Fruit fly (Drosophila melanogaster): Measurements from ENCODE around the gene CG15803.

CG15803 gene

DNA sequence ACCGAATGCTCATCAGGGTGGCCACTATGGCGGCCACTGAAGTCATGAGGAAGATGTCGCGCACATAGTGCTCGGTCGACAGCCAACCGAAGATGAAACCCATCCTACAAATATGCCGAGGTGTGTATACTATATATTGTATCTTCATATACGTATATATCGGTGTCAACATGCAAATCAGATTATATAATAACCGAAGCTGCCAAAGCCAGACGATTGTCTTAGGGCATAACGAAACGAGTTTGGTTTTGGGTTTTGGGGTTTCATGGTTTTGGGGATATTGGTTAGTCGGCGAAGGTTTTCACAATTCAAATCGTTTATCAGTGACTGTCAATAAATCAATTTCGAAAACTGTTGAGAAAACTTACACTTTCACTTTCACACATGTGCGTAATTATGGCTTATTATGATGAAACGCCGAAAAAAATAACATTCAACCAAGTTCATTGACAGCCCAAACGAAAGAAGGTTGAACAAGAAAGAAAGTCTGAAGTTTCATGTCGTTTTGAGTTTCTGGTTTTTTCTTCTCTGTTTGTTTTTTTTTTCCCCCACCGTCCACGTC is 19.8 kb upstream of the CG15803 start:
- peak; percentile 28 for TF ChIP-seq Eip78C (GFP tag)
- TF ChIP-seq Blimp-1 (GFP tag; optimal IDR thresholded peaks at IDR 0.05), result peak; percentile 73
- no peak for TF ChIP-seq CG4318 (GFP tag; optimal IDR thresholded peaks at IDR 0.05)
- no peak for TF ChIP-seq achi (GFP tag; optimal IDR thresholded peaks at IDR 0.05)

DNA sequence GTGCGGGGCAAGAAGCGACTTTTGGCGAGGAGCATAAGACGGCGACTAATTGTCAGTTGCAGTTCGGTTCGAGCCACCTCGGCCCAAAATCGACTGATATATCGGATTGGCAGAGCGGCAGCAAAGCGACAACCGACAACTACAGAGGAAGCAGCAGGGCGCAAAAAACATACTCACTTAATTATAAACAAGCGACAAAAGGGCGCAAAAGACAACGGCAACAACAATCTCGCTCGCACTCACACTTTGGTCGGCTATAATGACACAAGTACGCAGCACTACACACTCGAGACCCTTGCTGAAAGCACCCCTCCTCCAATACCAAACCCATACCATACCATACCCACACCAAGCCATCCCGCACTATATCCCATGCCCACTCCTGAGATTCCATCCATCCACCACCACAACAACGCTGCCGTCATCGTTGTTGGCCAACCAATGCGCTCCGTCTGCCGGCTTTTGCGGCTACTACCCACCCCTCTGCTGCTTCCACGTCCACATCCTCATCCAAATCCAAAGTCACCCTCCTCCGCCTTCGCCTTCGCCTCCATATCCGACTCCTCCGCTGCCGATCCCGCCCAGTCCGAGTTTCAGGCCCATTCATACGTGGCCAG is 12.3 kb upstream of the CG15803 start, which contains the start of gene gl:
Gene gl (minus strand): TSS at position 51 of the 617 bp plus-strand sequence.
- TF ChIP-seq Gug (GFP tag; IDR thresholded peaks at IDR 0.05) (no peak), CG32006 (GFP tag; optimal IDR thresholded peaks at IDR 0.05) (no peak), dac (GFP tag; optimal IDR thresholded peaks at IDR 0.05) (no peak), CG8119 (GFP tag; IDR thresholded peaks at IDR 0.05) (no peak), salr (GFP tag; optimal IDR thresholded peaks at IDR 0.05) (no peak), CG6163 (GFP tag; IDR thresholded peaks at IDR 0.05) (no peak), Sox14 (GFP tag; optimal IDR thresholded peaks at IDR 0.05) (no peak), fkh (GFP tag; optimal IDR thresholded peaks at IDR 0.05) (no peak), CG8319 (GFP tag; optimal IDR thresholded peaks at IDR 0.05) (no peak), Ets96B (tag; optimal IDR thresholded peaks at IDR 0.05) (no peak), CG4318 (GFP tag; optimal IDR thresholded peaks at IDR 0.05) (no peak), OdsH (GFP tag; optimal IDR thresholded peaks at IDR 0.05) (no peak), fd85E (GFP tag; optimal IDR thresholded peaks at IDR 0.05) (no peak), vri (GFP tag; optimal IDR thresholded peaks at IDR 0.05) (no peak), lz (GFP tag; optimal IDR thresholded peaks at IDR 0.05) (no peak), svp (GFP tag) (no peak), CG16779 (tag; optimal IDR thresholded peaks at IDR 0.05) (no peak), cyc (GFP tag; optimal IDR thresholded peaks at IDR 0.05) (no peak), CG11294 (GFP tag; IDR thresholded peaks at IDR 0.05) (no peak)

- TF ChIP-seq net (GFP tag; optimal IDR thresholded peaks at IDR 0.05), result peak; percentile 50
- TF ChIP-seq fd59A (GFP tag; optimal IDR thresholded peaks at IDR 0.05), result no peak
- no peak for TF ChIP-seq fkh (GFP tag; optimal IDR thresholded peaks at IDR 0.05)
- TF ChIP-seq CG6163 (GFP tag; IDR thresholded peaks at IDR 0.05), result peak; percentile 70
- TF ChIP-seq Ets96B (tag; optimal IDR thresholded peaks at IDR 0.05), result peak; percentile 12
- peak in 1 of 2 experiments; percentile 19 for TF ChIP-seq salr (GFP tag; optimal IDR thresholded peaks at IDR 0.05)
- TF ChIP-seq CG3032 (tag; optimal IDR thresholded peaks at IDR 0.05), result no peak
- no peak for TF ChIP-seq CG6276 (GFP tag; optimal IDR thresholded peaks at IDR 0.05)
- peak; percentile 22 for TF ChIP-seq esn (GFP tag; optimal IDR thresholded peaks at IDR 0.05)
- TF ChIP-seq CG15336 (GFP tag; IDR thresholded peaks at IDR 0.05), result 0 out of 2 replicates have a peak, but pooled peaks have one; percentile 26
- no peak for TF ChIP-seq CG11294 (GFP tag; IDR thresholded peaks at IDR 0.05)
- TF ChIP-seq lz (GFP tag; optimal IDR thresholded peaks at IDR 0.05), result peak; percentile 27
- 0 out of 3 replicates have a peak, but pooled peaks have one; percentile 20 for TF ChIP-seq CG8119 (GFP tag; IDR thresholded peaks at IDR 0.05)
- peak; percentile 49 for TF ChIP-seq Hr4 (GFP tag; optimal IDR thresholded peaks at IDR 0.05)
- no peak for TF ChIP-seq Hr38 (GFP tag; optimal IDR thresholded peaks at IDR 0.05)
- peak; percentile 31 for TF ChIP-seq pdm3 (GFP tag; optimal IDR thresholded peaks at IDR 0.05)
- peak; percentile 82 for TF ChIP-seq eg (GFP tag; IDR thresholded peaks at IDR 0.05)
- no peak for TF ChIP-seq Blimp-1 (GFP tag; optimal IDR thresholded peaks at IDR 0.05)
- peak; percentile 60 for TF ChIP-seq Gug (GFP tag; IDR thresholded peaks at IDR 0.05)
- no peak for TF ChIP-seq Sox15 (GFP tag; optimal IDR thresholded peaks at IDR 0.05)
- no peak for TF ChIP-seq svp (GFP tag)
- TF ChIP-seq CG6854 (GFP tag; optimal IDR thresholded peaks at IDR 0.05), result no peak
- TF ChIP-seq CG6808 (GFP tag; optimal IDR thresholded peaks at IDR 0.05), result no peak
- no peak for TF ChIP-seq Hr39 (GFP tag; optimal IDR thresholded peaks at IDR 0.05)
- TF ChIP-seq CG11762 (GFP tag; optimal IDR thresholded peaks at IDR 0.05; ENCODE audit: insufficient read depth), result no peak
- TF ChIP-seq cyc (GFP tag; optimal IDR thresholded peaks at IDR 0.05), result no peak
- TF ChIP-seq CG31627 (GFP tag; optimal IDR thresholded peaks at IDR 0.05), result no peak
- TF ChIP-seq CG16779 (tag; optimal IDR thresholded peaks at IDR 0.05), result no peak
- no peak for TF ChIP-seq Sox102F (GFP tag; optimal IDR thresholded peaks at IDR 0.05)
- TF ChIP-seq Ets21C (GFP tag; optimal IDR thresholded peaks at IDR 0.05), result no peak
- peak; percentile 21 for TF ChIP-seq acj6 (GFP tag; optimal IDR thresholded peaks at IDR 0.05)
- no peak for TF ChIP-seq vri (GFP tag; optimal IDR thresholded peaks at IDR 0.05)
- no peak for TF ChIP-seq CG8319 (GFP tag; optimal IDR thresholded peaks at IDR 0.05)
- TF ChIP-seq CG1621 (tag; optimal IDR thresholded peaks at IDR 0.05), result no peak
- peak; percentile 19 for TF ChIP-seq CG10631 (GFP tag; optimal IDR thresholded peaks at IDR 0.05)
- TF ChIP-seq topi (GFP tag; optimal IDR thresholded peaks at IDR 0.05), result no peak
- TF ChIP-seq Eip93F (GFP tag; optimal IDR thresholded peaks at IDR 0.05), result no peak
- TF ChIP-seq CG32006 (GFP tag; optimal IDR thresholded peaks at IDR 0.05), result no peak
Measured at dm6 chr3R:18371346-18371745, 10.8 kb upstream of the CG15803 start.
